Fruit fly (Drosophila melanogaster): ENCODE measurements around the gene Pdxk.

Gene Pdxk

dm6 chr3L:9373374-9374004 is 13.4 kb downstream of the Pdxk start:
- TF ChIP-seq Hr83 (GFP tag; optimal IDR thresholded peaks at IDR 0.05; ENCODE audit: poor library complexity, severe bottlenecking) (peak; percentile 75), tai (GFP tag; optimal IDR thresholded peaks at IDR 0.05) (no peak), Dfd (GFP tag; optimal IDR thresholded peaks at IDR 0.05) (no peak), Myc (optimal IDR thresholded peaks at IDR 0.05) (no peak), Hnf4 (GFP tag; optimal IDR thresholded peaks at IDR 0.05) (peak; percentile 63), Abd-B (GFP tag; optimal IDR thresholded peaks at IDR 0.05) (no peak), Mio (GFP tag; optimal IDR thresholded peaks at IDR 0.05) (no peak), usp (GFP tag; optimal IDR thresholded peaks at IDR 0.05) (no peak), br (GFP tag; optimal IDR thresholded peaks at IDR 0.05) (peak; percentile 40), sv (GFP tag; optimal IDR thresholded peaks at IDR 0.05) (peak; percentile 53), Dif (GFP tag; optimal IDR thresholded peaks at IDR 0.05; ENCODE audit: partially characterized antibody) (peak; percentile 96), foxo (GFP tag; optimal IDR thresholded peaks at IDR 0.05) (peak in 1 of 2 experiments; percentile 83), GATAd (GFP tag; optimal IDR thresholded peaks at IDR 0.05) (no peak), dmrt93B (GFP tag; optimal IDR thresholded peaks at IDR 0.05) (peak; percentile 36), Jra (GFP tag; optimal IDR thresholded peaks at IDR 0.05) (peak; percentile 37), Sp1 (GFP tag; optimal IDR thresholded peaks at IDR 0.05) (peak; percentile 80), CrebA (GFP tag; optimal IDR thresholded peaks at IDR 0.05; ENCODE audit: borderline replicate concordance) (no peak), dl (GFP tag; optimal IDR thresholded peaks at IDR 0.05; ENCODE audit: insufficient read depth in 1 of 2, partially characterized antibody in 2 of 2) (peak; percentile 87 to 90), sage (GFP tag; optimal IDR thresholded peaks at IDR 0.05) (peak; percentile 57), Hr78 (GFP tag; optimal IDR thresholded peaks at IDR 0.05) (no peak), HLH106 (tag; optimal IDR thresholded peaks at IDR 0.05) (peak; percentile 47), h (GFP tag; optimal IDR thresholded peaks at IDR 0.05) (peak; percentile 77), CG9705 (GFP tag; optimal IDR thresholded peaks at IDR 0.05) (peak; percentile 51), brk (GFP tag; optimal IDR thresholded peaks at IDR 0.05) (peak; percentile 63), woc (GFP tag; optimal IDR thresholded peaks at IDR 0.05) (peak; percentile 1), jim (GFP tag; optimal IDR thresholded peaks at IDR 0.05) (no peak), CG32264 (GFP tag; optimal IDR thresholded peaks at IDR 0.05) (no peak), N (GFP tag; optimal IDR thresholded peaks at IDR 0.05) (no peak), psq (GFP tag; optimal IDR thresholded peaks at IDR 0.05) (peak; percentile 47), lola (GFP tag; optimal IDR thresholded peaks at IDR 0.05) (no peak), Vsx2 (GFP tag; optimal IDR thresholded peaks at IDR 0.05; ENCODE audit: partially characterized antibody) (no peak), OdsH (GFP tag; optimal IDR thresholded peaks at IDR 0.05) (peak; percentile 72), rgr (GFP tag; optimal IDR thresholded peaks at IDR 0.05) (peak; percentile 82), dsf (GFP tag; optimal IDR thresholded peaks at IDR 0.05; ENCODE audit: borderline replicate concordance) (no peak), Rel (GFP tag; optimal IDR thresholded peaks at IDR 0.05) (no peak), Rel (tag; optimal IDR thresholded peaks at IDR 0.05) (peak; percentile 21), fru (GFP tag; optimal IDR thresholded peaks at IDR 0.05) (peak; percentile 68), ey (GFP tag; optimal IDR thresholded peaks at IDR 0.05) (peak; percentile 50), pan (optimal IDR thresholded peaks at IDR 0.05) (no peak)

- no peak for TF ChIP-seq sage (GFP tag; optimal IDR thresholded peaks at IDR 0.05)
- no peak for TF ChIP-seq OdsH (GFP tag; optimal IDR thresholded peaks at IDR 0.05)
- TF ChIP-seq CG9705 (GFP tag; optimal IDR thresholded peaks at IDR 0.05) = no peak
- TF ChIP-seq CrebA (GFP tag; optimal IDR thresholded peaks at IDR 0.05; ENCODE audit: borderline replicate concordance) = no peak
- no peak for TF ChIP-seq dsf (GFP tag; optimal IDR thresholded peaks at IDR 0.05; ENCODE audit: borderline replicate concordance)
- TF ChIP-seq HLH106 (tag; optimal IDR thresholded peaks at IDR 0.05) = no peak
- no peak for TF ChIP-seq h (GFP tag; optimal IDR thresholded peaks at IDR 0.05)
- TF ChIP-seq dl (GFP tag; optimal IDR thresholded peaks at IDR 0.05; ENCODE audit: insufficient read depth in 1 of 2, partially characterized antibody in 2 of 2) = no peak
- no peak for TF ChIP-seq Hr78 (GFP tag; optimal IDR thresholded peaks at IDR 0.05)
- TF ChIP-seq Hr83 (GFP tag; optimal IDR thresholded peaks at IDR 0.05; ENCODE audit: poor library complexity, severe bottlenecking) = no peak
- no peak for TF ChIP-seq psq (GFP tag; optimal IDR thresholded peaks at IDR 0.05)
- no peak for TF ChIP-seq usp (GFP tag; optimal IDR thresholded peaks at IDR 0.05)
Observed at dm6 chr3L:9375130-9375529, 15.0 kb downstream of the Pdxk start, which contains the start of gene CG4461. Gene CG4461 (plus strand): TSS chr3L:9375430.

All from whole organism, wandering third instar larva.